Fruit fly (Drosophila melanogaster): ENCODE results near the gene Ets21C.

The Ets21C gene

DNA sequence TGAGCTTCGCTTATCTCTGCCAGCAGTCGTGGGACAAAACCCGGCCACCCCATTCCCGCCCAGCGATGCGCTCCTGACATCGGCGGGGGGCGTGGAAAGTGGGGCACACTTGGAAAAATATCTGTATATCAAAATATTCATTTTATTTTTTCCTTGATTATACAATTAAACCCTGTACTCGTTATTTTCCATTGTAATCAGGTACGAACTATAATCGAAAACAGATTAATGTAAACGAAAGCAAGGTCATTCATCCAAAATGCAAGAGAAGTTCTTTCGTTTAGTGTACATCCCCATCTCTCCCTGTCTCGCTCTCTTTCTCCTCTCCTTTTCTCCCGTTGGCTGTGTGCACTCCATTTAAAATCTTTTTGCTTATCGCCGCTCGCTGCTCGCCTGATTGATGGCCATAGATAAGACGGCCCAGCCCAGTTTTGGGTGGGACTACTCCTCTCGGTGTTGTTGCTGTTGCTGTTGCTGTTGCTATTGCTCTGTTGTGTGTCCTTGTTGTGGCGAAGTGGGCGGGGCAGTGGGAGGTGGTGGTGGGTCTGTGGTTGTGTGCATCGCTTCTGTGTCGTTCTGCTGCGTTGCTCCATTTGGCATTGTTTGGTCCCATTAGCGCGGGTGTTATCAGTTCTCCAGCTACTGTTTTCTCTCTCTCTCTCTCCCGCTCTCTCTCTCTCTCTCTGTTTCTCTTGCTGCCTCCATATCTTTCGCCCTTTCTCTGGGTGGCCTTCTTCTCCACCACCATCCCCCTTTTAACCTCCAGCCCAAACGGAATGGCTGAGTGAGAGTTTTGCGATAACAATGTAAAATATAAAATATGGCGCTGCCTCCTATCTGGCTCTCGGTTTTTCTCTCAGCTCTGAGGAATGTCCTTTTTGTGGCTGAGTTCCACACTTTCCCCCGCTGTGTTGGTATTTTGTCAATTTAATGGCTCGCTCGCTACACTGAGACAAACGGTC lies 36.4 kb downstream of the Ets21C start (continued):
- TF ChIP-seq cad (GFP tag; optimal IDR thresholded peaks at IDR 0.05) (no peak), trh (GFP tag; optimal IDR thresholded peaks at IDR 0.05) (peak; percentile 54), Rx (GFP tag; IDR thresholded peaks at IDR 0.05) (peak; percentile 59), schlank (tag; optimal IDR thresholded peaks at IDR 0.05) (no peak), otp (GFP tag; IDR thresholded peaks at IDR 0.05) (peak; percentile 64; the same call in 2 of the 3 replicates), zen2 (GFP tag; IDR thresholded peaks at IDR 0.05; ENCODE audit: partially characterized antibody) (no peak), CG1832 (GFP tag; optimal IDR thresholded peaks at IDR 0.05) (peak; percentile 32), fd102C (GFP tag; optimal IDR thresholded peaks at IDR 0.05) (no peak), bcd (GFP tag; optimal IDR thresholded peaks at IDR 0.05) (peak; percentile 80), sd (tag; optimal IDR thresholded peaks at IDR 0.05) (no peak), vfl (GFP tag; optimal IDR thresholded peaks at IDR 0.05) (peak; percentile 50), CG10147 (GFP tag; optimal IDR thresholded peaks at IDR 0.05) (peak; percentile 61), peb (GFP tag; IDR thresholded peaks at IDR 0.05) (peak; percentile 64; the same call in 1 of the 2 replicates), Max (GFP tag; optimal IDR thresholded peaks at IDR 0.05) (peak; percentile 53), Myb (GFP tag; optimal IDR thresholded peaks at IDR 0.05) (peak; percentile 23), ham (GFP tag; IDR thresholded peaks at IDR 0.05) (0 out of 2 replicates have a peak, but pooled peaks have one; percentile 16), CG2712 (tag; optimal IDR thresholded peaks at IDR 0.05) (peak; percentile 87), dysf (GFP tag; IDR thresholded peaks at IDR 0.05) (peak; percentile 77), ewg (GFP tag; optimal IDR thresholded peaks at IDR 0.05) (peak; percentile 69), Asciz (GFP tag; optimal IDR thresholded peaks at IDR 0.05) (peak; percentile 82), aop (GFP tag; IDR thresholded peaks at IDR 0.05) (no peak), Six4 (GFP tag; optimal IDR thresholded peaks at IDR 0.05) (peak; percentile 67), CG13894 (tag; optimal IDR thresholded peaks at IDR 0.05) (peak; percentile 41), CG7271 (tag; optimal IDR thresholded peaks at IDR 0.05) (peak; percentile 4), Atf3 (GFP tag; optimal IDR thresholded peaks at IDR 0.05) (peak; percentile 56), Taf1 (GFP tag; IDR thresholded peaks at IDR 0.05) (peak; percentile 51), Scr (GFP tag; IDR thresholded peaks at IDR 0.05; ENCODE audit: partially characterized antibody) (no peak), lmd (GFP tag; IDR thresholded peaks at IDR 0.05) (peak; percentile 77), CG15601 (tag; optimal IDR thresholded peaks at IDR 0.05) (peak; percentile 70), pita (GFP tag; optimal IDR thresholded peaks at IDR 0.05) (no peak), eyg (GFP tag; optimal IDR thresholded peaks at IDR 0.05) (no peak), Sin3A (optimal IDR thresholded peaks at IDR 0.05) (no peak), C15 (GFP tag; IDR thresholded peaks at IDR 0.05) (peak; percentile 61; the same call in 1 of the 3 replicates), CG9215 (GFP tag; IDR thresholded peaks at IDR 0.05) (peak; percentile 37; the same call in 1 of the 2 replicates), odd (GFP tag; optimal IDR thresholded peaks at IDR 0.05) (peak; percentile 27), nmo (GFP tag; optimal IDR thresholded peaks at IDR 0.05) (peak; percentile 81), ase (GFP tag; IDR thresholded peaks at IDR 0.05) (peak; percentile 58; the same call in 1 of the 3 replicates), CG30020 (tag; optimal IDR thresholded peaks at IDR 0.05) (no peak), crc (GFP tag; optimal IDR thresholded peaks at IDR 0.05) (peak; percentile 62), Dip3 (GFP tag; optimal IDR thresholded peaks at IDR 0.05) (peak; percentile 18), Pdp1 (GFP tag; optimal IDR thresholded peaks at IDR 0.05) (peak; percentile 68 to 77), CG2889 (GFP tag; IDR thresholded peaks at IDR 0.05) (peak; percentile 41; the same call in 1 of the 3 replicates), CG18619 (GFP tag; optimal IDR thresholded peaks at IDR 0.05) (peak; percentile 58), CG3065 (GFP tag; optimal IDR thresholded peaks at IDR 0.05) (peak; percentile 39), gsb (GFP tag; IDR thresholded peaks at IDR 0.05) (peak; percentile 54; the same call in 1 of the 2 replicates), CG12219 (GFP tag; optimal IDR thresholded peaks at IDR 0.05) (peak; percentile 68), mirr (GFP tag; optimal IDR thresholded peaks at IDR 0.05) (no peak), CG4424 (GFP tag; optimal IDR thresholded peaks at IDR 0.05) (peak; percentile 87), HLH3B (GFP tag; IDR thresholded peaks at IDR 0.05) (peak; percentile 63)

All from whole organism, embryonic.